Fruit fly (Drosophila melanogaster) whole organism, pupa: ENCODE results near the gene RAF2.

ENCODE experiments used
- CG10348 ChIP-seq: fragments of 200-800 bp; sonication (Bioruptor generic); IDR thresholded peaks from 2 replicates; pipeline ENCODE4 v1.3.6; 2022; ENCODE audit warnings: missing biosample characterization, missing genetic modification characterization
- CG12605 ChIP-seq: fragments of 200-800 bp; sonication (Bioruptor generic); IDR thresholded peaks from 2 replicates; pipeline ENCODE4 v1.3.6; 2022; ENCODE audit warnings: missing biosample characterization, missing genetic modification characterization
- CG13204 ChIP-seq: fragments of 200-800 bp; sonication (Bioruptor generic); optimal IDR thresholded peaks from 2 replicates; lab custom pipeline; 2018; ENCODE audit warnings: missing biosample characterization, mild to moderate bottlenecking, missing genetic modification characterization, moderate library complexity
- CG14655 ChIP-seq: fragments of 200-800 bp; sonication (Bioruptor generic); optimal IDR thresholded peaks from 3 replicates; lab custom pipeline; 2017; ENCODE audit warnings: mild to moderate bottlenecking, missing biosample characterization, missing genetic modification reagents, missing genetic modification characterization
- CG15710 ChIP-seq: fragments of 200-800 bp; sonication (Bioruptor generic); optimal IDR thresholded peaks from 2 replicates; lab custom pipeline; 2018; ENCODE audit warnings: missing biosample characterization, mild to moderate bottlenecking, missing genetic modification characterization, moderate library complexity
- CG17806 ChIP-seq: fragments of 200-800 bp; sonication (Bioruptor generic); optimal IDR thresholded peaks from 2 replicates; lab custom pipeline; 2018; ENCODE audit warnings: missing biosample characterization, mild to moderate bottlenecking, missing genetic modification characterization, moderate library complexity
- CG32121 ChIP-seq: fragments of 200-800 bp; sonication (Bioruptor generic); IDR thresholded peaks from 2 replicates; pipeline ENCODE4 v1.3.6; 2022; ENCODE audit warnings: missing biosample characterization, missing genetic modification characterization
- CG4496 ChIP-seq: fragments of 200-800 bp; sonication (Bioruptor generic); IDR thresholded peaks from 3 replicates; pipeline ENCODE4 v1.3.6; 2022; ENCODE audit warnings: missing biosample characterization, missing genetic modification characterization
- CG8159 ChIP-seq: fragments of 200-800 bp; sonication (Bioruptor generic); optimal IDR thresholded peaks from 3 replicates; lab custom pipeline; 2018; ENCODE audit warnings: missing biosample characterization, mild to moderate bottlenecking, missing genetic modification characterization, moderate library complexity
- CG8301 ChIP-seq: fragments of 200-800 bp; sonication (Bioruptor generic); optimal IDR thresholded peaks from 2 replicates; lab custom pipeline; 2018; ENCODE audit warnings: missing biosample characterization, mild to moderate bottlenecking, missing genetic modification characterization
- CG9948 ChIP-seq: fragments of 200-800 bp; sonication (Bioruptor generic); optimal IDR thresholded peaks from 2 replicates; lab custom pipeline; 2018; ENCODE audit warnings: missing biosample characterization, mild to moderate bottlenecking, missing genetic modification characterization, moderate library complexity
- D1 ChIP-seq: fragments of 200-800 bp; sonication (Bioruptor generic); optimal IDR thresholded peaks from 2 replicates; lab custom pipeline; 2018; ENCODE audit warnings: missing biosample characterization, mild to moderate bottlenecking, missing genetic modification characterization, moderate library complexity
- EcR ChIP-seq: fragments of 200-800 bp; sonication (Bioruptor generic); optimal IDR thresholded peaks from 3 replicates; lab custom pipeline; 2019; ENCODE audit warnings: missing biosample characterization, missing genetic modification characterization, mild to moderate bottlenecking, moderate library complexity, missing genetic modification reagents
- Ets98B ChIP-seq: fragments of 200-800 bp; sonication (Bioruptor generic); IDR thresholded peaks from 2 replicates; pipeline ENCODE4 v1.3.6; 2022; ENCODE audit warnings: missing biosample characterization, missing genetic modification characterization
- Pif1A ChIP-seq: fragments of 200-800 bp; sonication (Bioruptor generic); optimal IDR thresholded peaks from 3 replicates; lab custom pipeline; 2016; ENCODE audit warnings: missing biosample characterization, missing genetic modification characterization
- Pif1B ChIP-seq: fragments of 200-800 bp; sonication (Bioruptor generic); optimal IDR thresholded peaks from 3 replicates; lab custom pipeline; 2016; ENCODE audit warnings: missing biosample characterization, missing genetic modification characterization
- Snoo ChIP-seq: fragments of 200-800 bp; sonication (Bioruptor generic); optimal IDR thresholded peaks from 3 replicates; lab custom pipeline; 2017; ENCODE audit warnings: missing biosample characterization, mild to moderate bottlenecking, missing genetic modification characterization, inconsistent platforms
- fd96Ca ChIP-seq: fragments of 200-800 bp; sonication (Bioruptor generic); IDR thresholded peaks from 3 replicates; pipeline ENCODE4 v1.3.6; 2022; ENCODE audit warnings: missing biosample characterization, missing genetic modification characterization
- gl ChIP-seq: fragments of 200-800 bp; sonication (Bioruptor generic); optimal IDR thresholded peaks from 2 replicates; lab custom pipeline; 2018; ENCODE audit warnings: missing biosample characterization, mild to moderate bottlenecking, missing genetic modification characterization
- rn ChIP-seq: fragments of 200-800 bp; sonication (Bioruptor generic); IDR thresholded peaks from 2 replicates; pipeline ENCODE4 v1.3.6; 2022; ENCODE audit warnings: missing biosample characterization, missing genetic modification characterization

RAF2 gene

DNA sequence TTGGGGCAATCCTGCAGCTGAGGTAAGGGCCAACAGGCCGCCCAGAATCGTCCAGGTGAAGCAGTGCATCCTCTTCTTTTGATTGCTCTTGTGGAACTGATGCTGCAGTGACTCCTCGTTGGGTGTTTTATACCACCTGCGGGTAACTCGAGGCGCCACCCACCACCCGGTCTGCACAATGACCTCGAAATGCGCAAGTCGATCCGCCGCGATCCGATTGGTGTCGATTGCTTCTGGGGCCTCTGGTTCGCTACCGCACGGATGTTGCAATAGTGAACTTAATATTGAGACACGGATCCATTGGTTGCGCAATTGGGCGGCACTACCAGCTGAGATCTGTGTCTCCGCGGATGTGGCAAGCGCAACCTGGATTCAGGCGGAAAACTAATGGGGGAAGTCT, 18.9 kb upstream of the RAF2 start, which contains the start of gene Cpr72Ec:
Cpr72Ec (minus strand) TSS at position 101 of the 400 bp plus-strand sequence.
- TF ChIP-seq Pif1A (GFP tag; lab: Kevin White, UChicago) = no peak
- TF ChIP-seq CG17806 (tag; lab: Kevin White, UChicago) = no peak
- TF ChIP-seq CG9948 (tag; lab: Kevin White, UChicago) = no peak
- TF ChIP-seq EcR = no peak
- no peak for TF ChIP-seq Snoo
- no peak for TF ChIP-seq fd96Ca (GFP tag; lab: Robert Waterston, UW)
- TF ChIP-seq CG8301 (tag; lab: Kevin White, UChicago) = no peak
- no peak for TF ChIP-seq CG4496 (GFP tag; lab: Robert Waterston, UW)
- TF ChIP-seq rn (GFP tag; lab: Robert Waterston, UW) = no peak

DNA sequence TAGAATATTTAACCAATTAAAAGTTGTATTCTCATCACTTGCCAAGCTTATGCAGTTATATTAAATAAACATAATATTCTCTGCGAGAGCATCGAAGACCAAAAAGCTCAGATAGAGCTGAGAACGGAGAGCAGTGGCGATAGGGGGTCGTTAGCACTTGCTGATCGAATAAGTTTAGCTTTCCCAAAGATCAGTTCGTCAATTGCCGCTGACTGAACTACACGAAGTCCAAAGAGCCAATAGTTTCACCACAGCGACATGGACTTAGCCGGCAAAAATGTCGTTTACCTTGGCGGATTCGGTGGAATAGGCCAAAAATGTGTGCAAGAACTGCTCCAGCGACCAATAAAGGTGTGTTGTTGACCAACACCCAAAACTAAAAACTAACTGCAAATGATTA, 17.9 kb upstream of the RAF2 start, which contains the start of gene CG4842:
CG4842 (plus strand) TSS at position 191 of the 400 bp plus-strand sequence.
- TF ChIP-seq CG8159 (tag; lab: Kevin White, UChicago) (no peak), EcR (peak; percentile 7)

DNA sequence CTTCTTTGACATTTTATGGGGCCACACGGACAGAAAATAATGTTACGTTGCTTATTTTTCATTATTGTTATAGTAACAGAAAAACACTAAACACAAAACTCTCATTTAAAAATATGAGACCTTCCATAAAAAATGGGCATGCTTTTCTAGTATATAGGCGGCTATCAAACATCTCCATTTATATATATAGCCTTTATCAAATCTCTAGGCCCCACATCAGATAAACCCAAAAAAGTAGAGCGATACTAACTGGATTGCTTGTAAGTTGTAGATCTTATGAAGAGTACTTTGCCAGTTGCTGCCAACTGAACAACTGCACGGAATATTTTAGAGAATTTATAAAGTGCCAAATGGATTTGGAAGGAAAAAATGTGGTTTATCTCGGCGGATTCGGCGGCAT, 16.6 kb upstream of the RAF2 start, which contains the start of gene CG18814:
CG18814 (plus strand) TSS at position 301 of the 400 bp plus-strand sequence.
- TF ChIP-seq CG8301 (tag; lab: Kevin White, UChicago) (no peak), D1 (tag; lab: Kevin White, UChicago) (no peak), CG32121 (GFP tag; lab: Robert Waterston, UW) (no peak), CG17806 (tag; lab: Kevin White, UChicago) (no peak), rn (GFP tag; lab: Robert Waterston, UW) (no peak), CG15710 (no peak)

DNA sequence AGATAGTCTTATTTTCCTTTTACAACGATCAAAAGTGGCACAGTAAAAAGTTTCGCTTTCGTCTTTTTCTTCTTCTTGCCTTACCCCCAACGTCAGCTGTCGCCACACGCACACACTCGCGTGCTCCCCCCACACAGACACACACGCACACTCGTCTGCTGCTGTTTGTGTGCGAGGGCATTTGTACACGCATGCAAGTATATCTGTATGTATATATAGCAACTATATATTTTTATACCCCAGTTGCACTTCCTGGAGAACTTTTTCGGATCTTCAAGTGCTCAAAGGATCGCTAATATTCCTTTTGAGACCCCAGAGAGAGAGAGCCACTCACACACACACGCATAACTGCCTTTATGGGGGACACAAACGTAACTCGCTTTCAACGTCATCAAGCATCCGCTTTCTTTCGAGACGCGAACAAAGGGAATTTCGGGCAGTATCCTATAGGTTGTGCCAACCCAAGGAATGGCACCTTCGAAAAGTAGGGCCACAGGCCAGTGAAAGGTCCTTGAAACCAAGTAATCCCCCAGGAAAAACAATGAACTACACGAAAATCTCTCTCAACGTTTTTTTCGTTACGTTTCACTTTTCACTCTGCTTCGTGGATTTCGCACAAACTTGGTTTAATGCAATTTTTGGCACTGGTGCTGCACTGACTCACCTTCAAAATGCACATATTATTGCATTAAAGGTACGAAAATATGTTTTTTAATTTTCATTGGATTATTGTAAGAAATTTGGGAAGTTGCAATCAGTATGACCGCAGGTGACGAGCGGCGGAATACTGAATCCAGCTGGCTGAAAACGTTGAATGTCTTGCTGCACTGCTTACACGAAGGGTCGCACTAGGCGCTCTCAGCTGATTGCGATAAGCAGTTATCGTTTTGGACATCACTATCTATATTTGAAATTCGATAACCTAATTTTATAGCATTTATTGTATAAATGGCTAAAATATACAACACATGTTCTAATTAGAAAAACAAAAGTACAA, 8.1 kb upstream of the RAF2 start, which contains the start of gene roq:
roq (minus strand) TSS at position 799 of the 997 bp plus-strand sequence.
- TF ChIP-seq CG15710 = no peak
- peak; percentile 11 for TF ChIP-seq gl (tag; lab: Kevin White, UChicago)
- TF ChIP-seq CG8159 (tag; lab: Kevin White, UChicago) = no peak
- peak; percentile 16; the same call in 1 of the 2 replicates for TF ChIP-seq CG12605
- TF ChIP-seq CG13204 (GFP tag; lab: Kevin White, UChicago) = no peak
- TF ChIP-seq CG8301 (tag; lab: Kevin White, UChicago) = no peak
- TF ChIP-seq EcR = peak; percentile 29
- no peak for TF ChIP-seq Pif1A (GFP tag; lab: Kevin White, UChicago)
- TF ChIP-seq D1 (tag; lab: Kevin White, UChicago) = no peak
- no peak for TF ChIP-seq CG17806 (tag; lab: Kevin White, UChicago)
- no peak for TF ChIP-seq CG14655
- no peak for TF ChIP-seq CG10348 (GFP tag; lab: Robert Waterston, UW)
- no peak for TF ChIP-seq fd96Ca (GFP tag; lab: Robert Waterston, UW)
- no peak for TF ChIP-seq Ets98B (GFP tag; lab: Robert Waterston, UW)

DNA sequence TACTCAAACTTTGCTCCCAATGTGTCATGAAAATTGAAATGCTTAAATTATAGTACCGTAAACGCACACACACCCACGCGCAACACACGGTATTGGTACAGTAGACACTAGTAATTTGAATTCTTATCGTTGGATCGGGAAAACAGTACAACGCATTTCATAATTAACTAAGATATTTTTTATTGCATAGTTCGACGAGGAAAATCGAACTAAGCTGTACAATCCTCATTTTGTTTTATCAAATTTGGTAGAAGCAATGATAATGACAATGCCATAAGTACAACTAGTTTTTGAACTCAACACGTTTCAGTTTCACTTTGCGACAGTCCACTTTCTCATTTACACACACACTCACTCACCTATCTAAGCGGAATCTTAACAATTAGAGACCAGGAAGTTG, 5.4 kb upstream of the RAF2 start:
- no peak for TF ChIP-seq CG12605
- TF ChIP-seq CG8301 (tag; lab: Kevin White, UChicago) = peak; percentile 21
- TF ChIP-seq Pif1A (GFP tag; lab: Kevin White, UChicago) = no peak
- no peak for TF ChIP-seq CG32121 (GFP tag; lab: Robert Waterston, UW)
- TF ChIP-seq CG9948 (tag; lab: Kevin White, UChicago) = no peak
- no peak for TF ChIP-seq CG10348 (GFP tag; lab: Robert Waterston, UW)
- TF ChIP-seq Pif1B (GFP tag; lab: Kevin White, UChicago) = no peak
- TF ChIP-seq Ets98B (GFP tag; lab: Robert Waterston, UW) = no peak
- no peak for TF ChIP-seq fd96Ca (GFP tag; lab: Robert Waterston, UW)

DNA sequence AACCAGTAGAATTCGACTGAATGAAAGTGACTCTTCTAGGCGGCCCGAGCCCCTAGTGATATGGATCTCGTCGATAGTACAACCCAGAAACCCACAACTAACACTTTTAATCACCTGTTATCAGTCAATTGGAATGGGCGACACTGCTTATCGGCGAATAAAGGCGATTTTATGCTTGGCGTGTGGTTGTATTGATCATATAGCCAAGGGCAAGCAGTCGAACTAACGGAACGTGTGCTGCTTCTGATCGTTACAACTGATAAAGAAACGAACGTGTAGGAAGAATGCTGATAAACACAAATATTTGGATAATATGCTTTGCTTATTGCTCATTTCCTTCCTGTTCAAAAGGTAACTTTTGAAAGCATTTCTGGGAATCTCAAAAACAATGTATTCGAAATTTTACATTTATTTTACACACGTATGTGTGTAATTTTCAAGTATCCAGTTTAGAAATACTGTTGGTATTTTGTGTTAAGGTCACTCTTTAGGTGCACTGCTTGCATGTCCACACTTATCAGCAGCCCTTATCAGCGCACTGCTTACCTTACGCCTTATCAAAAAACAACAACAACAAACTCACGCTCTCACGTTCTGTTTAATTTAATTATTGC, 4.8 kb upstream of the RAF2 start, which contains the start of gene Agpat4:
Agpat4 (minus strand) TSS at position 387 of the 614 bp plus-strand sequence.
- TF ChIP-seq Snoo (no peak), CG13204 (GFP tag; lab: Kevin White, UChicago) (no peak), D1 (tag; lab: Kevin White, UChicago) (no peak), CG17806 (tag; lab: Kevin White, UChicago) (no peak), CG8159 (tag; lab: Kevin White, UChicago) (no peak), CG4496 (GFP tag; lab: Robert Waterston, UW) (no peak), fd96Ca (GFP tag; lab: Robert Waterston, UW) (no peak)
